Fruit fly (Drosophila melanogaster): Measurements from ENCODE around the gene Fuca.

DNA sequence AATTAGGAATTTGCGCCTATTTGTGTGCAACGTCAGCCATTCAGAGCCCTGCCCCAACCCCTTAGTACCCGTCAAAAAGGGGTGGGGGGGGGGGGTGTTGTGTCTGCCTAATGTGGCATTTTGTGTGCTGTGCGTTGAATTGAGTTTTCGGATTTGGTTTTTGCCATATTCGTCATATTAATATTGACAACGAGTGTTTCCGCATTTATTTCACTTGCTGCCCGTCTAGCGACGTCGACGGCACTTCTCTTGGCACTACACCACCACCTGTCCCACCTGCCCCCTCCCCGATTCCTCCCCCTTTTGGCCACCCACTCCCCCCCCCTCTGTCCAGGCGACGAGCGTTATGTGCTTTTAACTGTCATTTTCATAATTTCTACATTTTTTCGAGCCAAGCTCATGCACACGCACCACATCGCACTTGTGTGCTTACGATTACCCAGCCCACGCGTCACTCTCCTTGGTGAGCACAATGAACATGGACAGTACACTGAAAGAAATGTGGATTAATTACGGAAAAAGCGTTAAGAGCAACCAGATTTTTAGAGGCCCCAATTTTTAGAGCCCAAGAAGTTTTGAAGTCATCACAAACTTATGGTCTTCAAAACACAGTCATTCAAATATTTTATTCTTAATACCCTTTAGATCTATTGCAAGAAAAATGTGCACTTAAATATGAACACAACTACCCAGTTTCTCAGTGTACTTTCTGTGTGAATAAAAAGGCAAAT lies 7.0 kb downstream of the Fuca start:
- no peak for TF ChIP-seq CG7357 (GFP tag; IDR thresholded peaks at IDR 0.05)
- TF ChIP-seq chinmo (GFP tag; IDR thresholded peaks at IDR 0.05; ENCODE audit: partially characterized antibody) = 0 out of 4 replicates have a peak, but pooled peaks have one; percentile 41
- TF ChIP-seq peb (GFP tag; IDR thresholded peaks at IDR 0.05) = no peak
- TF ChIP-seq dmrt99B (tag; optimal IDR thresholded peaks at IDR 0.05) = peak; percentile 22
- TF ChIP-seq CG34422 (GFP tag; IDR thresholded peaks at IDR 0.05) = no peak
- TF ChIP-seq insv (GFP tag; optimal IDR thresholded peaks at IDR 0.05) = no peak
- no peak for TF ChIP-seq CG7987 (GFP tag; optimal IDR thresholded peaks at IDR 0.05)
- no peak for TF ChIP-seq pfk (GFP tag; optimal IDR thresholded peaks at IDR 0.05)
- TF ChIP-seq nmo (GFP tag; optimal IDR thresholded peaks at IDR 0.05) = no peak
